Fruit fly (Drosophila melanogaster): ENCODE results near the gene ppk30.

dm6 chr3R:29714314-29714713, 45.4 kb downstream of the ppk30 start, which contains the start of gene Obp99d:
- TF ChIP-seq psq (optimal IDR thresholded peaks at IDR 0.05) (no peak), h (optimal IDR thresholded peaks at IDR 0.05) (no peak), Sin3A (optimal IDR thresholded peaks at IDR 0.05) (no peak), insv (optimal IDR thresholded peaks at IDR 0.05) (no peak)
